Worm (Caenorhabditis elegans) whole organism, young adult: Measurements from ENCODE around the gene kel-1.
A peak's percentile ranks its signal among the peaks of the same experiment; 100 is the strongest.

Experiments
- B0019.2 ChIP-seq: fragments of 200-800 bp; sonication (Bioruptor generic); conservative IDR thresholded peaks from 2 replicates; pipeline ENCODE4 v1.3.6; 2022; ENCODE audit warnings: missing genetic modification reagents, missing genetic modification characterization, missing compliant biosample characterization
- B0035.1 ChIP-seq: sonication (generic microtip); optimal IDR thresholded peaks from 2 replicates; lab custom pipeline; 2016; ENCODE audit warnings: missing genetic modification characterization, mild to moderate bottlenecking, missing compliant biosample characterization, missing genotype, missing genetic modification reagents
- B0336.3 ChIP-seq: fragments of 200-800 bp; sonication (Bioruptor generic); IDR thresholded peaks from 2 replicates; pipeline ENCODE4 v1.3.6; 2022; ENCODE audit warnings: missing genetic modification characterization, missing compliant biosample characterization
- F10E7.11 ChIP-seq: sonication (generic microtip); optimal IDR thresholded peaks from 2 replicates; lab custom pipeline; 2017; ENCODE audit warnings: mild to moderate bottlenecking, missing genetic modification characterization, moderate library complexity, missing compliant biosample characterization
- F37B4.10 ChIP-seq: fragments of 200-800 bp; sonication (Bioruptor generic); IDR thresholded peaks from 2 replicates; pipeline ENCODE4 v1.3.6; 2022; ENCODE audit warnings: missing genetic modification characterization, missing compliant biosample characterization
- F39B2.1 ChIP-seq: fragments of 200-800 bp; sonication (Bioruptor generic); IDR thresholded peaks from 2 replicates; pipeline ENCODE4 v1.3.6; 2022; ENCODE audit warnings: missing genetic modification reagents, missing genetic modification characterization, missing compliant biosample characterization
- F57C9.4 ChIP-seq: sonication (generic microtip); optimal IDR thresholded peaks from 2 replicates; lab custom pipeline; 2017; ENCODE audit warnings: mild to moderate bottlenecking, missing genetic modification characterization, missing compliant biosample characterization
- Y53G8AR.9 ChIP-seq: fragments of 200-800 bp; sonication (Bioruptor generic); conservative IDR thresholded peaks from 2 replicates; pipeline ENCODE4 v1.3.6; 2022; ENCODE audit warnings: missing genetic modification reagents, missing genetic modification characterization, missing compliant biosample characterization
- ZK185.1 ChIP-seq: sonication (generic microtip); optimal IDR thresholded peaks from 2 replicates; lab custom pipeline; 2016; ENCODE audit warnings: mild to moderate bottlenecking, missing genetic modification characterization, missing compliant biosample characterization; ENCODE audit not compliant: poor library complexity, severe bottlenecking
- akir-1 ChIP-seq: fragments of 200-800 bp; sonication (Bioruptor generic); optimal IDR thresholded peaks from 2 replicates; lab custom pipeline; 2018; ENCODE audit warnings: mild to moderate bottlenecking, missing genetic modification characterization, moderate library complexity, missing compliant biosample characterization
- atf-7 ChIP-seq: sonication (generic microtip); optimal IDR thresholded peaks from 2 replicates; lab custom pipeline; 2017; ENCODE audit warnings: mild to moderate bottlenecking, missing genetic modification characterization, missing compliant biosample characterization
- attf-3 ChIP-seq: fragments of 200-800 bp; sonication (Bioruptor generic); conservative IDR thresholded peaks from 2 replicates; pipeline ENCODE4 v1.3.6; 2022; ENCODE audit warnings: missing genetic modification reagents, missing genetic modification characterization, missing compliant biosample characterization
- cebp-1 ChIP-seq, 2 experiments: fragments of 200-800 bp in 1 of 2; sonication (Bioruptor generic) in 1 of 2; sonication (generic microtip) in 1 of 2; IDR thresholded peaks in 1 of 2; optimal IDR thresholded peaks in 1 of 2; 2 replicates each; pipeline versions ENCODE4 v1.3.6 to Lab custom; 2017 to 2022; ENCODE audit warnings: missing compliant biosample characterization in 2 of 2, missing genetic modification characterization in 2 of 2, mild to moderate bottlenecking in 1 of 2, missing genetic modification reagents in 1 of 2, moderate library complexity in 1 of 2
- ceh-40 ChIP-seq: fragments of 200-800 bp; sonication (Bioruptor generic); IDR thresholded peaks from 2 replicates; pipeline ENCODE4 v1.3.6; 2022; ENCODE audit warnings: missing genetic modification characterization, missing compliant biosample characterization
- ceh-58 ChIP-seq: fragments of 200-800 bp; sonication (Bioruptor generic); IDR thresholded peaks from 2 replicates; pipeline ENCODE4 v1.3.6; 2022; ENCODE audit warnings: missing genetic modification characterization, missing compliant biosample characterization
- die-1 ChIP-seq: sonication (generic microtip); optimal IDR thresholded peaks from 2 replicates; lab custom pipeline; 2016; ENCODE audit warnings: missing genotype, mild to moderate bottlenecking, missing genetic modification characterization, missing compliant biosample characterization
- hmg-20 ChIP-seq: fragments of 200-800 bp; sonication (Bioruptor generic); IDR thresholded peaks from 2 replicates; pipeline ENCODE4 v1.3.6; 2022; ENCODE audit warnings: missing genetic modification reagents, missing genetic modification characterization, missing compliant biosample characterization
- hrde-1 ChIP-seq: sonication (generic microtip); optimal IDR thresholded peaks from 2 replicates; lab custom pipeline; 2016; ENCODE audit warnings: missing genetic modification characterization, mild to moderate bottlenecking, missing compliant biosample characterization, moderate library complexity, missing genotype, missing genetic modification reagents, borderline replicate concordance
- hsf-1 ChIP-seq: fragments of 200-800 bp; sonication (Bioruptor generic); IDR thresholded peaks from 2 replicates; pipeline ENCODE4 v1.3.6; 2022; ENCODE audit warnings: missing genetic modification reagents, missing genetic modification characterization, missing compliant biosample characterization
- lin-26 ChIP-seq: fragments of 200-800 bp; sonication (Bioruptor generic); IDR thresholded peaks from 2 replicates; pipeline ENCODE4 v1.3.6; 2022; ENCODE audit warnings: missing genetic modification reagents, missing genetic modification characterization, missing compliant biosample characterization
- lin-35 ChIP-seq, 3 experiments: fragments of 150-350 bp in 2 of 3; sonication (generic microtip) in 1 of 3; optimal IDR thresholded peaks; 2 replicates each; lab custom pipeline; 2014 to 2018; ENCODE audit warnings: missing biosample characterization in 3 of 3, missing genetic modification characterization in 3 of 3, missing genetic modification reagents in 3 of 3
- lir-1 ChIP-seq: fragments of 200-800 bp; sonication (Bioruptor generic); conservative IDR thresholded peaks from 2 replicates; pipeline ENCODE4 v1.3.6; 2022; ENCODE audit warnings: missing genetic modification reagents, missing genetic modification characterization, missing compliant biosample characterization
- lsl-1 ChIP-seq: fragments of 200-800 bp; sonication (Bioruptor generic); optimal IDR thresholded peaks from 2 replicates; lab custom pipeline; 2018; ENCODE audit warnings: mild to moderate bottlenecking, missing genetic modification characterization, moderate library complexity, missing compliant biosample characterization
- madf-3 ChIP-seq: fragments of 200-800 bp; sonication (Bioruptor generic); IDR thresholded peaks from 2 replicates; pipeline ENCODE4 v1.3.6; 2022; ENCODE audit warnings: missing genetic modification reagents, missing genetic modification characterization, missing compliant biosample characterization
- madf-6 ChIP-seq: fragments of 200-800 bp; sonication (Bioruptor generic); IDR thresholded peaks from 2 replicates; pipeline ENCODE4 v1.3.6; 2022; ENCODE audit warnings: missing genetic modification reagents, missing genetic modification characterization, missing compliant biosample characterization
- madf-8 ChIP-seq: fragments of 200-800 bp; sonication (Bioruptor generic); conservative IDR thresholded peaks from 2 replicates; pipeline ENCODE4 v1.3.6; 2022; ENCODE audit warnings: missing genetic modification reagents, missing genetic modification characterization, missing compliant biosample characterization
- mcd-1 ChIP-seq: fragments of 200-800 bp; sonication (Bioruptor generic); IDR thresholded peaks from 2 replicates; pipeline ENCODE4 v1.3.6; 2022; ENCODE audit warnings: missing genetic modification reagents, missing genetic modification characterization, missing compliant biosample characterization
- mel-28 ChIP-seq: sonication (generic microtip); optimal IDR thresholded peaks from 2 replicates; lab custom pipeline; 2016; ENCODE audit warnings: borderline replicate concordance, mild to moderate bottlenecking, missing genetic modification characterization, missing compliant biosample characterization
- mes-4 ChIP-seq: sonication (generic microtip); optimal IDR thresholded peaks from 2 replicates; lab custom pipeline; 2016; ENCODE audit warnings: missing genotype, missing genetic modification characterization, missing compliant biosample characterization
- nfya-2 ChIP-seq: fragments of 200-800 bp; sonication (Bioruptor generic); IDR thresholded peaks from 2 replicates; pipeline ENCODE4 v1.3.6; 2022; ENCODE audit warnings: missing genetic modification reagents, missing genetic modification characterization, missing compliant biosample characterization
- nfyb-1 ChIP-seq: fragments of 200-800 bp; sonication (Bioruptor generic); IDR thresholded peaks from 2 replicates; pipeline ENCODE4 v1.3.6; 2022; ENCODE audit warnings: missing genetic modification reagents, missing genetic modification characterization, missing compliant biosample characterization
- nhr-179 ChIP-seq: sonication (generic microtip); optimal IDR thresholded peaks from 2 replicates; lab custom pipeline; 2016; ENCODE audit warnings: mild to moderate bottlenecking, missing genetic modification characterization, missing compliant biosample characterization
- nhr-80 ChIP-seq: sonication (generic microtip); optimal IDR thresholded peaks from 2 replicates; lab custom pipeline; 2016; ENCODE audit warnings: missing genetic modification characterization, missing compliant biosample characterization
- rec-8 ChIP-seq, 2 experiments: sonication (generic microtip); optimal IDR thresholded peaks; 2 replicates each; lab custom pipeline; 2016; ENCODE audit warnings: mild to moderate bottlenecking in 2 of 2, missing genetic modification characterization in 2 of 2, missing genetic modification reagents in 2 of 2, missing genotype in 2 of 2, missing biosample characterization in 1 of 2, missing compliant biosample characterization in 1 of 2, moderate library complexity in 1 of 2
- repo-1 ChIP-seq: sonication (generic microtip); optimal IDR thresholded peaks from 2 replicates; lab custom pipeline; 2017; ENCODE audit warnings: mild to moderate bottlenecking, missing genetic modification characterization, missing compliant biosample characterization
- snpc-1.3 ChIP-seq: sonication (generic microtip); optimal IDR thresholded peaks from 2 replicates; lab custom pipeline; 2017; ENCODE audit warnings: missing genetic modification characterization, mild to moderate bottlenecking, missing compliant biosample characterization, antibody characterized with exemption, moderate library complexity, missing genotype, missing genetic modification reagents; ENCODE audit not compliant: insufficient read depth
- tbp1 ChIP-seq: fragments of 200-800 bp; sonication (Bioruptor generic); optimal IDR thresholded peaks from 2 replicates; lab custom pipeline; 2018; ENCODE audit warnings: mild to moderate bottlenecking, missing genetic modification characterization, missing compliant biosample characterization
- unc-130 ChIP-seq: sonication (generic microtip); optimal IDR thresholded peaks from 2 replicates; lab custom pipeline; 2016; ENCODE audit warnings: missing genetic modification reagents, missing genetic modification characterization, missing compliant biosample characterization
- xnd-1 ChIP-seq: sonication (generic microtip); optimal IDR thresholded peaks from 2 replicates; lab custom pipeline; 2016; ENCODE audit warnings: missing genotype, missing genetic modification reagents, missing genetic modification characterization, missing compliant biosample characterization
- zfh-2 ChIP-seq: fragments of 200-800 bp; sonication (Bioruptor generic); conservative IDR thresholded peaks from 2 replicates; pipeline ENCODE4 v1.3.6; 2022; ENCODE audit warnings: missing genetic modification reagents, missing genetic modification characterization, missing compliant biosample characterization
- ztf-25 ChIP-seq: fragments of 200-800 bp; sonication (Bioruptor generic); IDR thresholded peaks from 2 replicates; pipeline ENCODE4 v1.3.6; 2022; ENCODE audit warnings: missing genetic modification reagents, missing genetic modification characterization, missing compliant biosample characterization

The kel-1 gene

ce11 chrII:11646276-11646797 lies 42.4 kb upstream of the kel-1 start, which contains the start of gene ghi-1:
TSS of gene ghi-1 (plus strand) at chrII:11646747.
- no peak for TF ChIP-seq hrde-1 (tag; lab: Kevin White, UChicago)
- TF ChIP-seq lsl-1 (GFP tag; lab: Kevin White, UChicago) = no peak
- no peak for TF ChIP-seq hmg-20 (GFP tag; lab: Robert Waterston, UW)
- TF ChIP-seq B0336.3 = no peak
- peak; percentile 30 for TF ChIP-seq nhr-80 (tag; lab: Kevin White, UChicago)
- no peak for TF ChIP-seq lin-35 (GFP tag; optimal IDR thresholded peaks at IDR 0.05; lab: Kevin White, UChicago)
- no peak for TF ChIP-seq madf-6
- TF ChIP-seq rec-8 (tag; optimal IDR thresholded peaks at IDR 0.05; lab: Kevin White, UChicago) = no peak

- TF ChIP-seq lin-35 (GFP tag; optimal IDR thresholded peaks at IDR 0.05; lab: Kevin White, UChicago) = no peak
- peak; percentile 16 for TF ChIP-seq nhr-80 (tag; lab: Kevin White, UChicago)
- no peak for TF ChIP-seq F57C9.4 (tag; lab: Kevin White, UChicago)
Measured at ce11 chrII:11646874-11647273, 41.9 kb upstream of the kel-1 start.

- TF ChIP-seq akir-1 (GFP tag; lab: Kevin White, UChicago) (no peak), F10E7.11 (tag; lab: Kevin White, UChicago) (no peak), ztf-25 (GFP tag; lab: Robert Waterston, UW) (no peak), F37B4.10 (no peak), attf-3 (GFP tag; lab: Robert Waterston, UW) (no peak), repo-1 (tag; lab: Kevin White, UChicago) (no peak), ceh-58 (GFP tag; lab: Robert Waterston, UW) (no peak), B0019.2 (no peak), hsf-1 (GFP tag; lab: Robert Waterston, UW) (no peak), B0035.1 (tag; lab: Kevin White, UChicago) (no peak), mel-28 (tag; lab: Kevin White, UChicago) (no peak), madf-3 (GFP tag; lab: Robert Waterston, UW) (no peak), cebp-1 (GFP tag; IDR thresholded peaks at IDR 0.05; lab: Robert Waterston, UW) (peak; percentile 93), cebp-1 (tag; optimal IDR thresholded peaks at IDR 0.05; lab: Kevin White, UChicago) (peak; percentile 97), lir-1 (no peak), nfyb-1 (GFP tag; lab: Robert Waterston, UW) (peak; percentile 17; the same call in 1 of the 2 replicates), ceh-40 (GFP tag; lab: Robert Waterston, UW) (no peak), snpc-1.3 (no peak)
Measured at ce11 chrII:11649239-11649638, 39.5 kb upstream of the kel-1 start.

- TF ChIP-seq nhr-179 (tag; lab: Kevin White, UChicago) (no peak), zfh-2 (no peak), lsl-1 (GFP tag; lab: Kevin White, UChicago) (peak; percentile 41), die-1 (tag; lab: Kevin White, UChicago) (peak; percentile 14), madf-8 (GFP tag; lab: Robert Waterston, UW) (no peak), tbp1 (GFP tag; lab: Kevin White, UChicago) (peak; percentile 22), atf-7 (peak; percentile 25), F39B2.1 (GFP tag; lab: Robert Waterston, UW) (0 out of 2 replicates have a peak, but pooled peaks have one; percentile 9), snpc-1.3 (no peak), attf-3 (GFP tag; lab: Robert Waterston, UW) (no peak), Y53G8AR.9 (GFP tag; lab: Robert Waterston, UW) (peak; percentile 74), xnd-1 (tag; lab: Kevin White, UChicago) (peak; percentile 58), mes-4 (tag; lab: Kevin White, UChicago) (peak; percentile 19), mcd-1 (GFP tag; lab: Robert Waterston, UW) (0 out of 2 replicates have a peak, but pooled peaks have one; percentile 30), lin-26 (GFP tag; lab: Robert Waterston, UW) (peak; percentile 43; the same call in 1 of the 2 replicates), hsf-1 (GFP tag; lab: Robert Waterston, UW) (peak; percentile 55; the same call in 1 of the 2 replicates), ZK185.1 (tag; lab: Kevin White, UChicago) (peak; percentile 24), unc-130 (GFP tag; lab: Kevin White, UChicago) (no peak), nfya-2 (no peak)
Measured at ce11 chrII:11650975-11651588, 37.7 kb upstream of the kel-1 start, which contains the start of gene coa-7. TSS of gene coa-7 (minus strand) at chrII:11651148.
